Worm (Caenorhabditis elegans) whole organism, late embryonic: ENCODE results near the gene ttc-17.

Source experiments
- ama-1 ChIP-seq: fragments of 150-350 bp; optimal IDR thresholded peaks from 2 replicates; lab custom pipeline; 2014
- ceh-30 ChIP-seq: fragments of 150-350 bp; optimal IDR thresholded peaks from 2 replicates; lab custom pipeline; 2014; ENCODE audit warnings: missing biosample characterization, missing genetic modification characterization
- elt-4 ChIP-seq: sonication (generic microtip); optimal IDR thresholded peaks from 2 replicates; lab custom pipeline; 2016; ENCODE audit warnings: missing genetic modification characterization, missing compliant biosample characterization
- lin-11 ChIP-seq: fragments of 200-800 bp; sonication (Bioruptor generic); optimal IDR thresholded peaks from 2 replicates; lab custom pipeline; 2018; ENCODE audit warnings: mild to moderate bottlenecking, missing genetic modification characterization, missing compliant biosample characterization

DNA sequence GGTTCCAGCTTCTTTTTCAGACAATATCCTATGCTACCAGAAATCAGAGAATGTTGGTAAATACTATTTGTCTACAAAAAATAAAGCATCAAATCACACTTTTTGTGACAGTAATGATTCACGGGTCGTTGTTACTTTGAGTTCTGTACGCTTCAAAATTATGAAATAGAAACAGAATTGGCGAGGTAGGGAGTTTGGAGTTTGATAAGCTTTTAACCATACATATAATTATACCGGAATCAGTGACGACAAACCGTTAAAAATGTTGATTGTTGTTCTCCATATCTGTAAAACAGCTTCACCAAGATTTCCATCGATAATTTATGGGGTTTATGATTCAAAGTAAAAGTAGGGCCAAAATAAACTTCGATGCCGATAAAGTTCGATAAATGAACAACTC, 21.1 kb downstream of the ttc-17 start:
- TF ChIP-seq ama-1 (lab: Kevin White, UChicago) (no peak), ceh-30 (tag; lab: Kevin White, UChicago) (no peak), elt-4 (tag; lab: Kevin White, UChicago) (no peak), lin-11 (no peak)
